Worm (Caenorhabditis elegans) whole organism, early embryonic: ENCODE results near the gene Y54G11A.3.

Experiments
- F13C5.2 ChIP-seq: sonication (generic microtip); optimal IDR thresholded peaks from 2 replicates; lab custom pipeline; 2017; ENCODE audit warnings: mild to moderate bottlenecking, missing genetic modification characterization, inconsistent platforms, missing compliant biosample characterization
- aly-1 ChIP-seq: sonication (generic microtip); optimal IDR thresholded peaks from 2 replicates; lab custom pipeline; 2016; ENCODE audit warnings: missing genetic modification characterization, missing compliant biosample characterization
- ama-1 ChIP-seq: fragments of 150-350 bp; optimal IDR thresholded peaks from 2 replicates; lab custom pipeline; 2014
- ceh-36 ChIP-seq: sonication (generic microtip); optimal IDR thresholded peaks from 2 replicates; lab custom pipeline; 2016; ENCODE audit warnings: missing genetic modification characterization, inconsistent platforms, missing compliant biosample characterization
- ets-7 ChIP-seq: sonication (generic microtip); optimal IDR thresholded peaks from 2 replicates; lab custom pipeline; 2016; ENCODE audit warnings: missing genotype, missing genetic modification characterization, missing compliant biosample characterization
- flt-1 ChIP-seq: fragments of 200-800 bp; sonication (Bioruptor generic); IDR thresholded peaks from 2 replicates; pipeline ENCODE4 v1.3.6; 2022; ENCODE audit warnings: missing genetic modification characterization, missing compliant biosample characterization
- hnd-1 ChIP-seq: sonication (generic microtip); optimal IDR thresholded peaks from 2 replicates; lab custom pipeline; 2016; ENCODE audit warnings: missing genetic modification characterization, missing compliant biosample characterization

- no peak for TF ChIP-seq hnd-1 (tag; lab: Kevin White, UChicago)
- TF ChIP-seq ceh-36 (tag; lab: Kevin White, UChicago) = no peak
- TF ChIP-seq F13C5.2 (tag; lab: Kevin White, UChicago) = no peak
- TF ChIP-seq ama-1 (lab: Kevin White, UChicago) = no peak
- no peak for TF ChIP-seq flt-1
- TF ChIP-seq aly-1 (tag; lab: Kevin White, UChicago) = no peak
- no peak for TF ChIP-seq ets-7 (tag; lab: Kevin White, UChicago)
Measured at ce11 chrII:14294390-14294789, 18.0 kb downstream of the Y54G11A.3 start.
